Fruit fly (Drosophila melanogaster): Measurements from ENCODE around the gene CG12268.

CG12268 gene

dm6 chr3R:23996224-23996623, 48.0 kb upstream of the CG12268 start, which contains the start of gene LSm3 (continued):
- no peak for TF ChIP-seq nom (GFP tag; optimal IDR thresholded peaks at IDR 0.05)
- peak; percentile 23 for TF ChIP-seq BEAF-32 (GFP tag; optimal IDR thresholded peaks at IDR 0.05)
- no peak for TF ChIP-seq Lhr (GFP tag; optimal IDR thresholded peaks at IDR 0.05)
- no peak for TF ChIP-seq sim (GFP tag; IDR thresholded peaks at IDR 0.05)
- TF ChIP-seq CG3847 (GFP tag; IDR thresholded peaks at IDR 0.05), result no peak
- TF ChIP-seq CG12942 (GFP tag; optimal IDR thresholded peaks at IDR 0.05), result no peak
- TF ChIP-seq yki (optimal IDR thresholded peaks at IDR 0.05), result no peak
- TF ChIP-seq az2 (GFP tag; optimal IDR thresholded peaks at IDR 0.05), result no peak
- TF ChIP-seq gro (GFP tag; optimal IDR thresholded peaks at IDR 0.05), result no peak
- no peak for TF ChIP-seq D19B (GFP tag; optimal IDR thresholded peaks at IDR 0.05)
- no peak for TF ChIP-seq lola (GFP tag; optimal IDR thresholded peaks at IDR 0.05)
- TF ChIP-seq Fer2 (tag; optimal IDR thresholded peaks at IDR 0.05), result no peak
- no peak for TF ChIP-seq GATAe (GFP tag; conservative IDR thresholded peaks at IDR 0.05)
- no peak for TF ChIP-seq sna (GFP tag; IDR thresholded peaks at IDR 0.05; ENCODE audit: partially characterized antibody)
- TF ChIP-seq Ravus (GFP tag; IDR thresholded peaks at IDR 0.05), result no peak
- TF ChIP-seq Ets97D (GFP tag; optimal IDR thresholded peaks at IDR 0.05), result peak; percentile 25
- TF ChIP-seq CG17186 (GFP tag; optimal IDR thresholded peaks at IDR 0.05), result peak; percentile 99
- peak; percentile 17 for TF ChIP-seq Sry-δ (GFP tag; optimal IDR thresholded peaks at IDR 0.05)
- TF ChIP-seq bbx (GFP tag; IDR thresholded peaks at IDR 0.05; ENCODE audit: partially characterized antibody), result no peak

dm6 chr3R:23995460-23995859, 47.2 kb upstream of the CG12268 start, which contains the start of gene CG33108:
TSS of gene CG33108 (plus strand) at chr3R:23995659.
- TF ChIP-seq grau (tag; optimal IDR thresholded peaks at IDR 0.05) (peak; percentile 9), abd-A (tag; optimal IDR thresholded peaks at IDR 0.05) (no peak), CG3995 (GFP tag; optimal IDR thresholded peaks at IDR 0.05) (peak; percentile 57), CG7372 (GFP tag; IDR thresholded peaks at IDR 0.05) (no peak), H15 (GFP tag; IDR thresholded peaks at IDR 0.05) (no peak), CG12769 (tag; optimal IDR thresholded peaks at IDR 0.05) (no peak), pum (GFP tag; optimal IDR thresholded peaks at IDR 0.05) (no peak), row (GFP tag; IDR thresholded peaks at IDR 0.05) (peak; percentile 50; the same call in 2 of the 3 replicates), MBD-R2 (GFP tag; IDR thresholded peaks at IDR 0.05) (peak; percentile 38; the same call in 1 of the 2 replicates), Opbp (GFP tag; IDR thresholded peaks at IDR 0.05; ENCODE audit: partially characterized antibody) (0 out of 3 replicates have a peak, but pooled peaks have one; percentile 39), CG11247 (GFP tag; IDR thresholded peaks at IDR 0.05) (no peak), CG7556 (GFP tag; optimal IDR thresholded peaks at IDR 0.05) (no peak), ftz-f1 (GFP tag; optimal IDR thresholded peaks at IDR 0.05) (no peak), ATbp (GFP tag; optimal IDR thresholded peaks at IDR 0.05) (no peak), lilli (GFP tag; optimal IDR thresholded peaks at IDR 0.05) (no peak), slou (GFP tag; optimal IDR thresholded peaks at IDR 0.05) (no peak), CG32767 (GFP tag; IDR thresholded peaks at IDR 0.05) (no peak), Nf-YC (tag; optimal IDR thresholded peaks at IDR 0.05) (peak; percentile 42), en (GFP tag; optimal IDR thresholded peaks at IDR 0.05) (no peak), CG14050 (GFP tag; IDR thresholded peaks at IDR 0.05) (no peak), CG42726 (GFP tag; IDR thresholded peaks at IDR 0.05; ENCODE audit: partially characterized antibody) (no peak), CG17385 (GFP tag; optimal IDR thresholded peaks at IDR 0.05) (no peak), Neu2 (GFP tag; optimal IDR thresholded peaks at IDR 0.05; ENCODE audit: borderline replicate concordance) (no peak), CG18764 (GFP tag; optimal IDR thresholded peaks at IDR 0.05) (no peak), grn (GFP tag; optimal IDR thresholded peaks at IDR 0.05) (no peak), HmgZ (tag; optimal IDR thresholded peaks at IDR 0.05) (peak; percentile 32), org-1 (GFP tag; optimal IDR thresholded peaks at IDR 0.05) (no peak), Sry-β (GFP tag; optimal IDR thresholded peaks at IDR 0.05) (no peak), CG13424 (tag; optimal IDR thresholded peaks at IDR 0.05) (no peak), pzg (GFP tag; optimal IDR thresholded peaks at IDR 0.05) (peak; percentile 34), CG10654 (GFP tag; optimal IDR thresholded peaks at IDR 0.05) (no peak), kay (GFP tag; optimal IDR thresholded peaks at IDR 0.05) (no peak), gem (tag; optimal IDR thresholded peaks at IDR 0.05) (no peak)

All from whole organism, embryonic.